Worm (Caenorhabditis elegans): ENCODE data around the gene srab-1.

srab-1 gene

ce11 chrV:5069440-5069839, 32.5 kb downstream of the srab-1 start, which contains the start of gene Y58A7A.1:
Y58A7A.1 (minus strand) TSS chrV:5069540.
- TF ChIP-seq F10E7.11 (tag; optimal IDR thresholded peaks at IDR 0.05): no peak
- TF ChIP-seq ztf-26 (tag; optimal IDR thresholded peaks at IDR 0.05): no peak
- no peak for TF ChIP-seq lin-26 (GFP tag; IDR thresholded peaks at IDR 0.05)
- no peak for TF ChIP-seq ZK185.1 (tag; optimal IDR thresholded peaks at IDR 0.05; ENCODE audit: poor library complexity, severe bottlenecking)
- TF ChIP-seq zim-3 (tag; optimal IDR thresholded peaks at IDR 0.05): no peak
- TF ChIP-seq lsy-27 (tag; optimal IDR thresholded peaks at IDR 0.05; ENCODE audit: borderline replicate concordance, insufficient read depth): no peak
- TF ChIP-seq fkh-3 (tag; optimal IDR thresholded peaks at IDR 0.05): no peak
- TF ChIP-seq T07F8.4 (tag; optimal IDR thresholded peaks at IDR 0.05): no peak
- no peak for TF ChIP-seq unc-62 (GFP tag; optimal IDR thresholded peaks at IDR 0.05)
- TF ChIP-seq dox-1 (GFP tag; IDR thresholded peaks at IDR 0.05): no peak
- no peak for TF ChIP-seq madf-10 (tag; optimal IDR thresholded peaks at IDR 0.05)
- no peak for TF ChIP-seq egl-44 (GFP tag; IDR thresholded peaks at IDR 0.05)
- no peak for TF ChIP-seq bed-1 (GFP tag; IDR thresholded peaks at IDR 0.05)
- no peak for TF ChIP-seq ets-4 (GFP tag; optimal IDR thresholded peaks at IDR 0.05)
- TF ChIP-seq F23B12.7 (tag; optimal IDR thresholded peaks at IDR 0.05; ENCODE audit: insufficient read depth): no peak
- no peak for TF ChIP-seq F39B2.1 (GFP tag; IDR thresholded peaks at IDR 0.05)
- no peak for TF ChIP-seq lag-1 (GFP tag; IDR thresholded peaks at IDR 0.05)
- no peak for TF ChIP-seq egrh-3 (GFP tag; IDR thresholded peaks at IDR 0.05)
- no peak for TF ChIP-seq nfyb-1 (GFP tag; IDR thresholded peaks at IDR 0.05)

- TF ChIP-seq cebp-1 (GFP tag; IDR thresholded peaks at IDR 0.05) (peak; percentile 48; the same call in 1 of the 2 replicates), cebp-1 (tag; optimal IDR thresholded peaks at IDR 0.05) (peak; percentile 74), nhr-80 (tag; optimal IDR thresholded peaks at IDR 0.05) (peak; percentile 87), somi-1 (GFP tag; optimal IDR thresholded peaks at IDR 0.05) (no peak), unc-62 (GFP tag; optimal IDR thresholded peaks at IDR 0.05) (peak; percentile 67), B0019.2 (GFP tag; conservative IDR thresholded peaks at IDR 0.05) (no peak), D2030.7 (GFP tag; IDR thresholded peaks at IDR 0.05) (no peak)
Measured at ce11 chrV:5067390-5067789, 34.5 kb downstream of the srab-1 start.

ce11 chrV:5064761-5065421, 37.0 kb downstream of the srab-1 start, which contains the start of gene mlk-1:
mlk-1 (minus strand) TSS chrV:5064811.
- TF ChIP-seq nfyb-1 (GFP tag; IDR thresholded peaks at IDR 0.05): no peak
- peak; percentile 49 for TF ChIP-seq attf-5 (GFP tag; optimal IDR thresholded peaks at IDR 0.05)
- TF ChIP-seq K12H6.12 (tag; optimal IDR thresholded peaks at IDR 0.05): peak; percentile 65
- TF ChIP-seq lin-40 (tag; optimal IDR thresholded peaks at IDR 0.05): peak; percentile 71
- TF ChIP-seq ZK185.1 (tag; optimal IDR thresholded peaks at IDR 0.05; ENCODE audit: poor library complexity, severe bottlenecking): peak; percentile 7
- peak; percentile 39 for TF ChIP-seq somi-1 (GFP tag; optimal IDR thresholded peaks at IDR 0.05)
- peak; percentile 22 for TF ChIP-seq ztf-18 (tag; optimal IDR thresholded peaks at IDR 0.05)
- peak; percentile 59; the same call in 1 of the 2 replicates for TF ChIP-seq hmg-1.2 (GFP tag; IDR thresholded peaks at IDR 0.05)
- TF ChIP-seq ztf-26 (tag; optimal IDR thresholded peaks at IDR 0.05): peak; percentile 33
- TF ChIP-seq hmg-20 (GFP tag; IDR thresholded peaks at IDR 0.05): no peak
- peak; percentile 73; the same call in 1 of the 2 replicates for TF ChIP-seq B0336.3 (GFP tag; IDR thresholded peaks at IDR 0.05)
- TF ChIP-seq pbrm-1 (GFP tag; IDR thresholded peaks at IDR 0.05): no peak
- TF ChIP-seq Y53F4B.3 (GFP tag; IDR thresholded peaks at IDR 0.05): no peak
- TF ChIP-seq snpc-4 (GFP tag; optimal IDR thresholded peaks at IDR 0.05): no peak
- peak in 3 of 4 experiments; percentile 7 to 35 (median 9) for TF ChIP-seq snpc-4 (tag; optimal IDR thresholded peaks at IDR 0.05)
- peak; percentile 46; the same call in 1 of the 2 replicates for TF ChIP-seq hsf-1 (GFP tag; IDR thresholded peaks at IDR 0.05)
- TF ChIP-seq bed-2 (GFP tag; IDR thresholded peaks at IDR 0.05): no peak
- TF ChIP-seq nhr-90 (tag; optimal IDR thresholded peaks at IDR 0.05): no peak
- TF ChIP-seq Y53G8AR.9 (GFP tag; conservative IDR thresholded peaks at IDR 0.05): no peak
- TF ChIP-seq nhr-80 (tag; optimal IDR thresholded peaks at IDR 0.05): peak; percentile 43
- TF ChIP-seq ama-1 (optimal IDR thresholded peaks at IDR 0.05): peak; percentile 52
- no peak for TF ChIP-seq ama-1 (GFP tag; optimal IDR thresholded peaks at IDR 0.05)
- TF ChIP-seq ztf-25 (GFP tag; IDR thresholded peaks at IDR 0.05): no peak
- TF ChIP-seq egrh-3 (GFP tag; IDR thresholded peaks at IDR 0.05): peak; percentile 18
- TF ChIP-seq mcd-1 (GFP tag; IDR thresholded peaks at IDR 0.05): 0 out of 2 replicates have a peak, but pooled peaks have one; percentile 29
- TF ChIP-seq lin-54 (GFP tag; optimal IDR thresholded peaks at IDR 0.05): no peak

Data from whole organism, young adult.